Worm (Caenorhabditis elegans) whole organism, L4 larva: ENCODE results near the gene C02E7.10.
A peak's percentile ranks its signal among the peaks of the same experiment; 100 is the strongest.

ENCODE experiments used
- D1046.2 ChIP-seq: fragments of 200-800 bp; sonication (Bioruptor generic); IDR thresholded peaks from 2 replicates; pipeline ENCODE4 v1.3.6; 2022; ENCODE audit warnings: missing genetic modification characterization, missing compliant biosample characterization
- F26F4.8 ChIP-seq: fragments of 200-800 bp; sonication (Bioruptor generic); conservative IDR thresholded peaks from 2 replicates; pipeline ENCODE4 v1.3.6; 2022; ENCODE audit warnings: missing genetic modification characterization, missing compliant biosample characterization
- T26A8.4 ChIP-seq: fragments of 200-800 bp; sonication (Bioruptor generic); IDR thresholded peaks from 2 replicates; pipeline ENCODE4 v1.3.6; 2022; ENCODE audit warnings: missing genetic modification characterization, missing compliant biosample characterization
- Y105C5A.15 ChIP-seq: fragments of 200-800 bp; sonication (Bioruptor generic); IDR thresholded peaks from 2 replicates; pipeline ENCODE4 v1.3.6; 2022; ENCODE audit warnings: missing genetic modification characterization, missing compliant biosample characterization
- Y48G9A.11 ChIP-seq: fragments of 200-800 bp; sonication (Bioruptor generic); IDR thresholded peaks from 2 replicates; pipeline ENCODE4 v1.3.6; 2022; ENCODE audit warnings: missing genetic modification reagents, missing genetic modification characterization, missing compliant biosample characterization
- arid-1 ChIP-seq: fragments of 200-800 bp; sonication (Bioruptor generic); conservative IDR thresholded peaks from 2 replicates; pipeline ENCODE4 v1.3.6; 2022; ENCODE audit warnings: missing genetic modification reagents, missing genetic modification characterization, missing compliant biosample characterization
- ceh-20 ChIP-seq: fragments of 200-800 bp; sonication (Bioruptor generic); IDR thresholded peaks from 2 replicates; pipeline ENCODE4 v1.3.6; 2022; ENCODE audit warnings: missing genetic modification reagents, missing genetic modification characterization, missing compliant biosample characterization
- ceh-28 ChIP-seq: fragments of 150-350 bp; optimal IDR thresholded peaks from 2 replicates; lab custom pipeline; 2014; ENCODE audit warnings: missing biosample characterization, missing genetic modification reagents, missing genetic modification characterization
- ceh-44 ChIP-seq: fragments of 200-800 bp; sonication (Bioruptor generic); IDR thresholded peaks from 2 replicates; pipeline ENCODE4 v1.3.6; 2022; ENCODE audit warnings: missing genetic modification reagents, missing genetic modification characterization, missing compliant biosample characterization
- ctbp-1 ChIP-seq: fragments of 200-800 bp; sonication (Bioruptor generic); IDR thresholded peaks from 2 replicates; pipeline ENCODE4 v1.3.6; 2022; ENCODE audit warnings: missing genetic modification reagents, missing genetic modification characterization, missing compliant biosample characterization
- daf-12 ChIP-seq: fragments of 150-350 bp; optimal IDR thresholded peaks from 2 replicates; lab custom pipeline; 2014; ENCODE audit warnings: missing biosample characterization, missing genetic modification reagents, missing genetic modification characterization
- daf-8 ChIP-seq: fragments of 200-800 bp; sonication (Bioruptor generic); IDR thresholded peaks from 2 replicates; pipeline ENCODE4 v1.3.6; 2022; ENCODE audit warnings: missing genetic modification characterization, missing compliant biosample characterization
- dmd-6 ChIP-seq: fragments of 200-800 bp; sonication (Bioruptor generic); IDR thresholded peaks from 2 replicates; pipeline ENCODE4 v1.3.6; 2022; ENCODE audit warnings: missing genetic modification reagents, missing genetic modification characterization, missing compliant biosample characterization
- dpl-1 ChIP-seq: fragments of 150-350 bp; optimal IDR thresholded peaks from 2 replicates; lab custom pipeline; 2014; ENCODE audit warnings: missing biosample characterization, missing genetic modification reagents, missing genetic modification characterization
- egl-27 ChIP-seq: sonication (generic microtip); optimal IDR thresholded peaks from 3 replicates; lab custom pipeline; 2017; ENCODE audit warnings: missing biosample characterization, missing genetic modification reagents, missing genetic modification characterization
- hif-1 ChIP-seq, 2 experiments: sonication (generic microtip); optimal IDR thresholded peaks; 2 replicates each; lab custom pipeline; 2016 to 2017; ENCODE audit warnings: missing compliant biosample characterization in 2 of 2, missing genetic modification characterization in 2 of 2, missing genetic modification reagents in 2 of 2, missing genotype in 2 of 2, mild to moderate bottlenecking in 1 of 2
- hlh-11 ChIP-seq: fragments of 200-800 bp; sonication (Bioruptor generic); optimal IDR thresholded peaks from 2 replicates; lab custom pipeline; 2018; ENCODE audit warnings: mild to moderate bottlenecking, missing genetic modification characterization, missing compliant biosample characterization
- lin-13 ChIP-seq: fragments of 150-350 bp; optimal IDR thresholded peaks from 2 replicates; lab custom pipeline; 2014; ENCODE audit warnings: missing biosample characterization, missing genetic modification reagents, missing genetic modification characterization
- lin-15B ChIP-seq: fragments of 150-350 bp; sonication (generic microtip); optimal IDR thresholded peaks from 3 replicates; lab custom pipeline; 2014; ENCODE audit warnings: missing biosample characterization, missing genetic modification characterization
- lin-29 ChIP-seq: fragments of 200-800 bp; sonication (Bioruptor generic); IDR thresholded peaks from 2 replicates; pipeline ENCODE4 v1.3.6; 2022; ENCODE audit warnings: missing genetic modification reagents, missing genetic modification characterization, missing compliant biosample characterization
- mdl-1 ChIP-seq, 2 experiments: fragments of 150-350 bp in 1 of 2; sonication (generic microtip) in 1 of 2; optimal IDR thresholded peaks; 2 replicates each; lab custom pipeline; 2014 to 2017; ENCODE audit warnings: missing biosample characterization in 2 of 2, missing genetic modification characterization in 2 of 2
- mdt-29 ChIP-seq: fragments of 200-800 bp; sonication (Bioruptor generic); IDR thresholded peaks from 2 replicates; pipeline ENCODE4 v1.3.6; 2022; ENCODE audit warnings: missing genetic modification reagents, missing genetic modification characterization, missing compliant biosample characterization
- mxl-3 ChIP-seq: fragments of 200-800 bp; sonication (Bioruptor generic); optimal IDR thresholded peaks from 2 replicates; lab custom pipeline; 2018; ENCODE audit warnings: mild to moderate bottlenecking, missing genetic modification characterization, missing compliant biosample characterization
- nhr-41 ChIP-seq: fragments of 200-800 bp; sonication (Bioruptor generic); IDR thresholded peaks from 2 replicates; pipeline ENCODE4 v1.3.6; 2022; ENCODE audit warnings: missing genetic modification reagents, missing genetic modification characterization, missing compliant biosample characterization
- nhr-48 ChIP-seq: sonication (generic microtip); optimal IDR thresholded peaks from 2 replicates; lab custom pipeline; 2016; ENCODE audit warnings: mild to moderate bottlenecking, missing genetic modification characterization, missing compliant biosample characterization
- pha-4 ChIP-seq, 2 experiments: fragments of 150-350 bp in 1 of 2; fragments of 200-800 bp in 1 of 2; sonication (Bioruptor generic) in 1 of 2; IDR thresholded peaks in 1 of 2; optimal IDR thresholded peaks in 1 of 2; 2 replicates each; pipeline versions ENCODE4 v1.3.6 to Lab custom; 2014 to 2022; ENCODE audit warnings: missing genetic modification characterization in 2 of 2, missing genetic modification reagents in 2 of 2, missing biosample characterization in 1 of 2, missing compliant biosample characterization in 1 of 2
- pqm-1 ChIP-seq: sonication (generic microtip); optimal IDR thresholded peaks from 2 replicates; lab custom pipeline; 2017; ENCODE audit warnings: missing biosample characterization, missing genetic modification characterization
- saeg-2 ChIP-seq: fragments of 200-800 bp; sonication (Bioruptor generic); IDR thresholded peaks from 2 replicates; pipeline ENCODE4 v1.3.6; 2022; ENCODE audit warnings: missing genetic modification reagents, missing genetic modification characterization, missing compliant biosample characterization
- snpc-1.2 ChIP-seq: fragments of 200-800 bp; sonication (Bioruptor generic); IDR thresholded peaks from 2 replicates; pipeline ENCODE4 v1.3.6; 2022; ENCODE audit warnings: missing genetic modification reagents, missing genetic modification characterization, missing compliant biosample characterization
- tag-97 ChIP-seq: fragments of 200-800 bp; sonication (Bioruptor generic); IDR thresholded peaks from 2 replicates; pipeline ENCODE4 v1.3.6; 2022; ENCODE audit warnings: missing genetic modification characterization, missing compliant biosample characterization
- tra-1 ChIP-seq: fragments of 200-800 bp; sonication (Bioruptor generic); IDR thresholded peaks from 2 replicates; pipeline ENCODE4 v1.3.6; 2022; ENCODE audit warnings: missing genetic modification reagents, missing genetic modification characterization, missing compliant biosample characterization
- unc-62 ChIP-seq, 3 experiments: fragments of 150-350 bp in 1 of 3; sonication (generic microtip); optimal IDR thresholded peaks in 2 of 3; peaks in 1 of 3; 1 replicate in 1 of 3; 2 replicates in 2 of 3; lab custom pipeline; 2014 to 2017; ENCODE audit warnings: missing biosample characterization in 3 of 3, missing genetic modification characterization in 3 of 3, missing genetic modification reagents in 3 of 3, missing genotype in 1 of 3
- zag-1 ChIP-seq: fragments of 150-350 bp; optimal IDR thresholded peaks from 2 replicates; lab custom pipeline; 2014; ENCODE audit warnings: missing biosample characterization, missing genetic modification characterization
- zfp-2 ChIP-seq: sonication (generic microtip); optimal IDR thresholded peaks from 2 replicates; lab custom pipeline; 2016; ENCODE audit warnings: mild to moderate bottlenecking, missing genetic modification characterization, missing compliant biosample characterization
- zip-11 ChIP-seq: fragments of 200-800 bp; sonication (Bioruptor generic); IDR thresholded peaks from 2 replicates; pipeline ENCODE4 v1.3.6; 2022; ENCODE audit warnings: missing genetic modification characterization, missing compliant biosample characterization
- zip-2 ChIP-seq: fragments of 150-350 bp; optimal IDR thresholded peaks from 2 replicates; lab custom pipeline; 2014; ENCODE audit warnings: missing biosample characterization, missing genetic modification characterization
- ztf-11 ChIP-seq: fragments of 150-350 bp; optimal IDR thresholded peaks from 2 replicates; lab custom pipeline; 2014; ENCODE audit warnings: missing biosample characterization, missing genetic modification characterization

C02E7.10 gene

DNA sequence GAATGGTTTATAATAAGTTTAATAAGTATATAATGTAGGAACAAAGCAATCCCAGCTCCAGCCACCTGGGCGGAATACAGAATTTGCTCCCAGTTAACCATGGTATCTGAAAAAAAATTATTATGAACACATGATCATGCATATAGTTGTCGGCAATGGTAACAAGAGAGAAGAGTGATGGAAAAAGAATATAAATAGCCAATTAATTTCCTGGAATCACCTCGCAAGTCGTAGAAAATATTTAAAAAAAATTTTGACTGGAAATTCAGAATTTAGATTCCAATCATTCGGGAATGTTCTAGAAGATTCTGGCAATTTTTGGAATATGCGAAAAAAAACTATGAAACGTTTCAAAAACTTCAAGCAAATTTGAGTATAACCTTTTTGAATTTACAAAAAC is 11.4 kb upstream of the C02E7.10 start, which contains the start of gene str-211:
Gene str-211, minus strand, starts transcription at position 101 of the 400 bp plus-strand sequence.
- no peak for TF ChIP-seq Y105C5A.15 (GFP tag; lab: Robert Waterston, UW)
- no peak for TF ChIP-seq snpc-1.2 (GFP tag; lab: Robert Waterston, UW)
- no peak for TF ChIP-seq arid-1
- TF ChIP-seq T26A8.4 (GFP tag; lab: Robert Waterston, UW) = no peak
- no peak for TF ChIP-seq Y48G9A.11
- no peak for TF ChIP-seq nhr-41 (GFP tag; lab: Robert Waterston, UW)
- TF ChIP-seq hlh-11 (tag; lab: Kevin White, UChicago) = no peak
- TF ChIP-seq mxl-3 = no peak
- no peak for TF ChIP-seq saeg-2 (GFP tag; lab: Robert Waterston, UW)
- no peak for TF ChIP-seq lin-15B (tag; lab: Kevin White, UChicago)
- no peak for TF ChIP-seq D1046.2 (GFP tag; lab: Robert Waterston, UW)
- no peak for TF ChIP-seq zfp-2 (tag; lab: Kevin White, UChicago)
- TF ChIP-seq lin-13 (GFP tag; lab: Kevin White, UChicago) = no peak
- TF ChIP-seq hif-1 (tag; optimal IDR thresholded peaks at IDR 0.05; lab: Kevin White, UChicago) = no peak

DNA sequence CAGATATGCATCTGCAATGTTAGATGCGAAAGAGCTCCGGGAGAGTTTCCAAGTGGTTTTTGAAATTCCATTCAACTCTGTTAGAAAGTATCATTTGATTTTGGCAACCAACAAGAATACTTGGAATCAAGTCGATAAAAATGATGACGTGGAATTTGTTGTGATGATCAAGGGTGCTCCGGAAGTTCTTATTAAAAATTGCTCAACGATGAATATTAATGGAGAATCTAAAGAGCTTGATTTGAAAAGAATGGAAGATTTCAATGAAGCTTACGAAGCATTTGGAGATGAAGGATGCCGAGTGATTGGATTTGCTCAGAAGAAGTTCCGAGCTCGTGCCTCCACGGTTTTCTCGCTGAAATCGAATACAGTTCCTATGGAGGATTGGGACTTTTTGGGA is 4.5 kb upstream of the C02E7.10 start:
- TF ChIP-seq nhr-48 (tag; lab: Kevin White, UChicago) (no peak), tra-1 (GFP tag; lab: Robert Waterston, UW) (no peak), tag-97 (GFP tag; lab: Robert Waterston, UW) (no peak), ztf-11 (tag; lab: Kevin White, UChicago) (no peak), arid-1 (no peak), ceh-20 (GFP tag; lab: Robert Waterston, UW) (no peak), unc-62 (GFP tag; optimal IDR thresholded peaks at IDR 0.05 in 1 of 2; lab: Kevin White, UChicago) (peak in 1 of 2 experiments; percentile 95), unc-62 (tag; optimal IDR thresholded peaks at IDR 0.05; lab: Kevin White, UChicago) (no peak)

DNA sequence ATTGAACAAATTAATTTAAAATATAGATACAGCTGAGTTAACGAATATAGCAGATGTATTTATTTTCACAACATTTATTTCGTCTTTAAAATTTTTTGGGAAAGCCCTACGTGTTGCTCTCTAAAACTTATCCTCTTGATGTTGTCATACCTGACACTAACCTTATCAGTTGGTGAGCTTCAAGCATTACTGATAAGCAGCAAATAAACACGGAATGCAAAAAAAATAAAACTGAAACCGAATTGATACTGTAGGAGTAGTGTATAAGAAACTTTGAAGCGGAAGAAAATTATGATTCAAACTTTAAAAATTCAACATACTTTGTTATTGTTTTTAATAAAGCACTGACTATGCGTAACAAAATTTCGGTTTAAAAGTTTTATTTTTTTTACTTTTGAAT is 2.3 kb upstream of the C02E7.10 start:
- TF ChIP-seq daf-12 (tag; lab: Kevin White, UChicago) = no peak
- no peak for TF ChIP-seq pha-4 (GFP tag; IDR thresholded peaks at IDR 0.05; lab: Robert Waterston, UW)
- no peak for TF ChIP-seq pha-4 (tag; optimal IDR thresholded peaks at IDR 0.05; lab: Kevin White, UChicago)
- TF ChIP-seq mdt-29 (GFP tag; lab: Robert Waterston, UW) = no peak
- peak; percentile 68 for TF ChIP-seq pqm-1 (tag; lab: Kevin White, UChicago)
- no peak for TF ChIP-seq F26F4.8
- no peak for TF ChIP-seq ctbp-1 (GFP tag; lab: Robert Waterston, UW)
- no peak for TF ChIP-seq lin-13 (GFP tag; lab: Kevin White, UChicago)
- TF ChIP-seq lin-15B (tag; lab: Kevin White, UChicago) = no peak
- no peak for TF ChIP-seq egl-27

DNA sequence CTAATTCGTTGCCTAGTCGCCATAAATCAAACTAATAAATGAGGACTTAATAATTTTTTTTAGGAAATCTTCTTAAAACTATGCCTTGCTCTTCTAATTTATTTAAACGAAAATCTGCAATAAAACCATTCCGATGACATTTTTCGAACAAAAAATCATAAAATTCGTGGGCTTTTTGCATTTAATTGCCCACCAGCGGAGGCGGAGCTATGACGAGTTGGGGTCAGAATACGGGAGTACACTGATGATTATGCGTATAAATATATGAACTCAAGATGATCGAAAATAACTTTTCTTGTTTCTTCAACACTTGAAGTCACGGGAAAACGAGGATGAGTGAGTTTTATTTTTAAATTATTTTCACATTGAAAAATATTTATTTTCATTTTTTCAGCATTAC is 1.6 kb upstream of the C02E7.10 start, which contains the start of gene catp-2:
Gene catp-2, plus strand, starts transcription at position 301 of the 400 bp plus-strand sequence.
- TF ChIP-seq zag-1 (tag; lab: Kevin White, UChicago) (no peak), daf-12 (tag; lab: Kevin White, UChicago) (no peak), lin-15B (tag; lab: Kevin White, UChicago) (no peak), zip-2 (no peak), Y48G9A.11 (no peak), daf-8 (GFP tag; lab: Robert Waterston, UW) (no peak), dpl-1 (GFP tag; lab: Kevin White, UChicago) (no peak), pqm-1 (tag; lab: Kevin White, UChicago) (no peak), ceh-28 (tag; lab: Kevin White, UChicago) (no peak), lin-29 (no peak), dmd-6 (GFP tag; lab: Robert Waterston, UW) (no peak), ceh-44 (GFP tag; lab: Robert Waterston, UW) (no peak), zip-11 (no peak), mdl-1 (tag; optimal IDR thresholded peaks at IDR 0.05; lab: Kevin White, UChicago) (no peak)
